Worm (Caenorhabditis elegans) whole organism, late embryonic: Measurements from ENCODE around the gene mec-5.

Experiments
- C38D4.7 ChIP-seq: fragments of 200-800 bp; sonication (Bioruptor generic); optimal IDR thresholded peaks from 2 replicates; lab custom pipeline; 2018; ENCODE audit warnings: mild to moderate bottlenecking, missing genetic modification characterization, moderate library complexity, missing compliant biosample characterization
- K02D7.2 ChIP-seq: sonication (generic microtip); optimal IDR thresholded peaks from 2 replicates; lab custom pipeline; 2017; ENCODE audit warnings: mild to moderate bottlenecking, missing genetic modification characterization, missing compliant biosample characterization
- K09A11.1 ChIP-seq: sonication (generic microtip); optimal IDR thresholded peaks from 2 replicates; lab custom pipeline; 2017; ENCODE audit warnings: antibody characterized with exemption, mild to moderate bottlenecking, missing genetic modification characterization, missing compliant biosample characterization; ENCODE audit not compliant: insufficient read depth
- Y22D7AL.16 ChIP-seq: sonication (generic microtip); optimal IDR thresholded peaks from 2 replicates; lab custom pipeline; 2016; ENCODE audit warnings: missing genetic modification characterization, missing compliant biosample characterization
- ahr-1 ChIP-seq: sonication (generic microtip); optimal IDR thresholded peaks from 2 replicates; lab custom pipeline; 2016; ENCODE audit warnings: missing genetic modification characterization, missing compliant biosample characterization
- ceh-2 ChIP-seq: sonication (generic microtip); optimal IDR thresholded peaks from 2 replicates; lab custom pipeline; 2016; ENCODE audit warnings: missing genotype, missing genetic modification characterization, missing compliant biosample characterization
- ceh-22 ChIP-seq: sonication (generic microtip); optimal IDR thresholded peaks from 2 replicates; lab custom pipeline; 2017; ENCODE audit warnings: missing biosample characterization, missing genetic modification characterization
- ceh-24 ChIP-seq: sonication (generic microtip); optimal IDR thresholded peaks from 2 replicates; lab custom pipeline; 2016; ENCODE audit warnings: mild to moderate bottlenecking, missing genetic modification characterization, missing compliant biosample characterization
- ceh-31 ChIP-seq: sonication (generic microtip); optimal IDR thresholded peaks from 2 replicates; lab custom pipeline; 2016; ENCODE audit warnings: missing genetic modification characterization, missing compliant biosample characterization
- ceh-34 ChIP-seq: sonication (generic microtip); optimal IDR thresholded peaks from 2 replicates; lab custom pipeline; 2016; ENCODE audit warnings: mild to moderate bottlenecking, missing genetic modification characterization, missing compliant biosample characterization
- ceh-48 ChIP-seq: sonication (generic microtip); optimal IDR thresholded peaks from 2 replicates; lab custom pipeline; 2016; ENCODE audit warnings: missing genetic modification characterization, inconsistent platforms, missing compliant biosample characterization
- dmd-4 ChIP-seq: sonication (generic microtip); optimal IDR thresholded peaks from 2 replicates; lab custom pipeline; 2016; ENCODE audit warnings: borderline replicate concordance, missing genetic modification characterization, missing compliant biosample characterization
- dve-1 ChIP-seq: sonication (generic microtip); optimal IDR thresholded peaks from 2 replicates; lab custom pipeline; 2017; ENCODE audit warnings: antibody characterized with exemption, mild to moderate bottlenecking, missing genetic modification characterization, missing compliant biosample characterization
- elt-4 ChIP-seq: sonication (generic microtip); optimal IDR thresholded peaks from 2 replicates; lab custom pipeline; 2016; ENCODE audit warnings: missing genetic modification characterization, missing compliant biosample characterization
- eyg-1 ChIP-seq: sonication (generic microtip); optimal IDR thresholded peaks from 2 replicates; lab custom pipeline; 2016; ENCODE audit warnings: missing genotype, missing genetic modification characterization, missing compliant biosample characterization
- hlh-13 ChIP-seq: fragments of 200-800 bp; sonication (Bioruptor generic); optimal IDR thresholded peaks from 2 replicates; lab custom pipeline; 2018; ENCODE audit warnings: mild to moderate bottlenecking, missing genetic modification characterization, missing compliant biosample characterization
- hlh-8 ChIP-seq: sonication (generic microtip); optimal IDR thresholded peaks from 2 replicates; lab custom pipeline; 2016; ENCODE audit warnings: missing genotype, missing genetic modification characterization, missing compliant biosample characterization
- lim-6 ChIP-seq: sonication (generic microtip); optimal IDR thresholded peaks from 2 replicates; lab custom pipeline; 2016; ENCODE audit warnings: missing genetic modification characterization, missing compliant biosample characterization
- madf-2 ChIP-seq: sonication (generic microtip); optimal IDR thresholded peaks from 2 replicates; lab custom pipeline; 2017; ENCODE audit warnings: missing genetic modification characterization, missing compliant biosample characterization
- mec-3 ChIP-seq: sonication (generic microtip); optimal IDR thresholded peaks from 2 replicates; lab custom pipeline; 2016; ENCODE audit warnings: borderline replicate concordance, missing genetic modification characterization, missing compliant biosample characterization
- nfya-1 ChIP-seq: sonication (generic microtip); optimal IDR thresholded peaks from 2 replicates; lab custom pipeline; 2017; ENCODE audit warnings: missing genetic modification characterization, mild to moderate bottlenecking, missing compliant biosample characterization, antibody characterized with exemption, moderate library complexity
- nhr-11 ChIP-seq: fragments of 150-350 bp; optimal IDR thresholded peaks from 2 replicates; lab custom pipeline; 2014; ENCODE audit warnings: missing biosample characterization, missing genetic modification characterization
- nhr-232 ChIP-seq: sonication (generic microtip); optimal IDR thresholded peaks from 2 replicates; lab custom pipeline; 2016; ENCODE audit warnings: missing genetic modification characterization, missing compliant biosample characterization
- npax-4 ChIP-seq: sonication (generic microtip); optimal IDR thresholded peaks from 2 replicates; lab custom pipeline; 2016; ENCODE audit warnings: missing genetic modification characterization, missing compliant biosample characterization
- pax-1 ChIP-seq: fragments of 150-350 bp; optimal IDR thresholded peaks from 2 replicates; lab custom pipeline; 2014; ENCODE audit warnings: missing biosample characterization, missing genetic modification characterization
- pha-4 ChIP-seq: fragments of 150-350 bp; optimal IDR thresholded peaks from 2 replicates; lab custom pipeline; 2018; ENCODE audit warnings: missing biosample characterization, missing genetic modification reagents, missing genetic modification characterization
- pros-1 ChIP-seq: fragments of 150-350 bp; optimal IDR thresholded peaks from 2 replicates; lab custom pipeline; 2014; ENCODE audit warnings: missing biosample characterization, missing genetic modification reagents, missing genetic modification characterization
- rnt-1 ChIP-seq: sonication (generic microtip); optimal IDR thresholded peaks from 2 replicates; lab custom pipeline; 2016; ENCODE audit warnings: missing genetic modification characterization, missing compliant biosample characterization
- sdc-2 ChIP-seq: sonication (generic microtip); optimal IDR thresholded peaks from 2 replicates; lab custom pipeline; 2016; ENCODE audit warnings: missing genotype, missing genetic modification characterization, missing compliant biosample characterization
- sox-4 ChIP-seq: sonication (generic microtip); optimal IDR thresholded peaks from 2 replicates; lab custom pipeline; 2017; ENCODE audit warnings: mild to moderate bottlenecking, missing genetic modification characterization, inconsistent platforms, missing compliant biosample characterization
- tbx-2 ChIP-seq: sonication (generic microtip); optimal IDR thresholded peaks from 2 replicates; lab custom pipeline; 2016; ENCODE audit warnings: missing genetic modification characterization, missing compliant biosample characterization
- unc-42 ChIP-seq: sonication (generic microtip); optimal IDR thresholded peaks from 2 replicates; lab custom pipeline; 2016; ENCODE audit warnings: missing genotype, missing genetic modification characterization, missing compliant biosample characterization

The mec-5 gene

ce11 chrX:15944198-15944597 is 389 bp downstream of the mec-5 start:
- TF ChIP-seq hlh-8 (tag; lab: Kevin White, UChicago) = no peak
- TF ChIP-seq pros-1 (tag; lab: Kevin White, UChicago) = no peak
- TF ChIP-seq pha-4 (tag; lab: Kevin White, UChicago) = no peak
- no peak for TF ChIP-seq dmd-4
- TF ChIP-seq ceh-2 = no peak
- no peak for TF ChIP-seq rnt-1 (tag; lab: Kevin White, UChicago)
- TF ChIP-seq ahr-1 (tag; lab: Kevin White, UChicago) = no peak

- TF ChIP-seq mec-3 (tag; lab: Kevin White, UChicago) (peak; percentile 12), dve-1 (tag; lab: Kevin White, UChicago) (no peak)
Observed at ce11 chrX:15945806-15946205, 2.0 kb downstream of the mec-5 start.

ce11 chrX:15951194-15951593 is 7.4 kb downstream of the mec-5 start, which contains the start of gene col-186:
col-186 (plus strand) TSS chrX:15951494.
- TF ChIP-seq ceh-48 (tag; lab: Kevin White, UChicago) = no peak
- no peak for TF ChIP-seq pha-4 (tag; lab: Kevin White, UChicago)
- TF ChIP-seq sdc-2 (tag; lab: Kevin White, UChicago) = no peak
- TF ChIP-seq nfya-1 = no peak
- TF ChIP-seq, all 69 proteins: peak for 0

ce11 chrX:15953086-15953485 is 9.3 kb downstream of the mec-5 start:
- TF ChIP-seq elt-4 (no peak), lim-6 (tag; lab: Kevin White, UChicago) (no peak), C38D4.7 (GFP tag; lab: Kevin White, UChicago) (no peak), nhr-11 (tag; lab: Kevin White, UChicago) (no peak), eyg-1 (tag; lab: Kevin White, UChicago) (no peak), ceh-34 (tag; lab: Kevin White, UChicago) (no peak), hlh-13 (GFP tag; lab: Kevin White, UChicago) (no peak), unc-42 (tag; lab: Kevin White, UChicago) (no peak), sdc-2 (tag; lab: Kevin White, UChicago) (no peak), ceh-48 (tag; lab: Kevin White, UChicago) (no peak), K09A11.1 (no peak), ceh-31 (no peak), ceh-24 (no peak)

ce11 chrX:15953611-15954010 is 9.8 kb downstream of the mec-5 start:
- TF ChIP-seq npax-4 (tag; lab: Kevin White, UChicago) = no peak

- TF ChIP-seq pax-1 (tag; lab: Kevin White, UChicago) (no peak), ceh-22 (tag; lab: Kevin White, UChicago) (no peak), sox-4 (tag; lab: Kevin White, UChicago) (no peak), npax-4 (tag; lab: Kevin White, UChicago) (no peak), Y22D7AL.16 (no peak), rnt-1 (tag; lab: Kevin White, UChicago) (no peak), K02D7.2 (tag; lab: Kevin White, UChicago) (no peak), ceh-24 (no peak), lim-6 (tag; lab: Kevin White, UChicago) (no peak), unc-42 (tag; lab: Kevin White, UChicago) (no peak), tbx-2 (tag; lab: Kevin White, UChicago) (no peak), madf-2 (tag; lab: Kevin White, UChicago) (no peak), dmd-4 (no peak), nhr-232 (tag; lab: Kevin White, UChicago) (no peak)
- TF ChIP-seq, all 69 proteins: peak for 0
Observed at ce11 chrX:15958767-15959166, 15.0 kb downstream of the mec-5 start, which contains the start of gene C09G1.5. C09G1.5 (plus strand) TSS chrX:15959067.
